Worm (Caenorhabditis elegans): ENCODE results near the gene R11D1.3.

DNA sequence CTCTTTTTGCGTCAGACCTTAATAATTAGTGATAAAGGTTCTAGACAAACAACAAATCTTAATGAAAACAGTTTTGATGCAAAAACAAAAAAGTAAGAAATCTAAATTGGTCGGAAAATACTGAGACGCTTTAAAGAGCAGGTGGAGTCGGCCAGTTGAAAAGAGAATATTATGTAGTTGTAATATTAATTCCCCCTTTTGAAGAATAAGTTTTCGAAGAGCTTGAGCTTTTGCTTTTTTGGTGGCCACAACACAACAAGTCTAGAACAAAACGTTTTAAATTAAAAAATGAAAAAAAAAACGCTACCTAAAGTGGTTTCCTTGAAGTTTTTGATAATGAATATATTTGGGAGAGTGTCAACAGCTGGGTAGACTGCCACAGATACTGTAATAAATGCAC is 4.5 kb upstream of the R11D1.3 start, which contains the start of gene str-178:
- TF ChIP-seq unc-62 (GFP tag; optimal IDR thresholded peaks at IDR 0.05) (no peak), nhr-28 (tag; optimal IDR thresholded peaks at IDR 0.05) (no peak), ama-1 (optimal IDR thresholded peaks at IDR 0.05) (no peak), fkh-10 (GFP tag; optimal IDR thresholded peaks at IDR 0.05) (no peak), elt-1 (tag; optimal IDR thresholded peaks at IDR 0.05) (no peak), nhr-67 (tag; optimal IDR thresholded peaks at IDR 0.05) (no peak), skn-1 (tag; optimal IDR thresholded peaks at IDR 0.05) (no peak)
